Fruit fly (Drosophila melanogaster) whole organism, embryonic: ENCODE data around the gene CG3625.
A peak's percentile ranks its signal among the peaks of the same experiment; 100 is the strongest.

Experiments used
- CG11398 ChIP-seq: fragments of 200-800 bp; sonication (Bioruptor generic); optimal IDR thresholded peaks from 2 replicates; lab custom pipeline; 2016; ENCODE audit warnings: missing biosample characterization, missing genetic modification characterization
- CG11695 ChIP-seq: fragments of 200-800 bp; sonication (Bioruptor generic); IDR thresholded peaks from 3 replicates; pipeline ENCODE4 v1.3.6; 2022; ENCODE audit warnings: missing biosample characterization, missing genetic modification characterization
- CG12942 ChIP-seq: fragments of 200-800 bp; sonication (Bioruptor generic); optimal IDR thresholded peaks from 3 replicates; lab custom pipeline; 2016; ENCODE audit warnings: missing biosample characterization, missing genetic modification characterization
- CG13424 ChIP-seq: fragments of 200-800 bp; sonication (Bioruptor generic); optimal IDR thresholded peaks from 2 replicates; lab custom pipeline; 2019; ENCODE audit warnings: missing biosample characterization, mild to moderate bottlenecking, missing genetic modification characterization, moderate library complexity
- CG14014 ChIP-seq: fragments of 200-800 bp; sonication (Bioruptor generic); IDR thresholded peaks from 2 replicates; pipeline ENCODE4 v1.3.6; 2022; ENCODE audit warnings: missing biosample characterization, missing genetic modification characterization
- CG15269 ChIP-seq: fragments of 200-800 bp; sonication (Bioruptor generic); optimal IDR thresholded peaks from 2 replicates; lab custom pipeline; 2018; ENCODE audit warnings: missing biosample characterization, mild to moderate bottlenecking, missing genetic modification characterization, moderate library complexity
- CG17385 ChIP-seq: fragments of 200-800 bp; sonication (Bioruptor generic); optimal IDR thresholded peaks from 3 replicates; lab custom pipeline; 2018; ENCODE audit warnings: missing biosample characterization, mild to moderate bottlenecking, missing genetic modification characterization
- CG17829 ChIP-seq: fragments of 200-800 bp; optimal IDR thresholded peaks from 2 replicates; lab custom pipeline; 2019; ENCODE audit warnings: missing biosample characterization, mild to moderate bottlenecking, missing genetic modification characterization, moderate library complexity
- CG18764 ChIP-seq: fragments of 200-800 bp; sonication (Bioruptor generic); optimal IDR thresholded peaks from 3 replicates; lab custom pipeline; 2016; ENCODE audit warnings: missing biosample characterization, missing genetic modification characterization
- CG2678 ChIP-seq: fragments of 200-800 bp; sonication (Bioruptor generic); optimal IDR thresholded peaks from 3 replicates; lab custom pipeline; 2019; ENCODE audit warnings: missing biosample characterization, mild to moderate bottlenecking, missing genetic modification characterization, moderate library complexity
- CG30431 ChIP-seq: fragments of 200-800 bp; sonication (Bioruptor generic); optimal IDR thresholded peaks from 2 replicates; lab custom pipeline; 2017; ENCODE audit warnings: missing biosample characterization, missing genetic modification characterization
- CG3281 ChIP-seq: fragments of 200-800 bp; sonication (Bioruptor generic); optimal IDR thresholded peaks from 3 replicates; lab custom pipeline; 2017; ENCODE audit warnings: missing biosample characterization, mild to moderate bottlenecking, missing genetic modification characterization
- CG3995 ChIP-seq: fragments of 200-800 bp; sonication (Bioruptor generic); optimal IDR thresholded peaks from 3 replicates; lab custom pipeline; 2016; ENCODE audit warnings: missing biosample characterization, missing genetic modification characterization
- CG4282 ChIP-seq: fragments of 200-800 bp; sonication (Bioruptor generic); optimal IDR thresholded peaks from 2 replicates; lab custom pipeline; 2016; ENCODE audit warnings: missing biosample characterization, missing genetic modification characterization
- CG6175 ChIP-seq: fragments of 200-800 bp; sonication (Bioruptor generic); IDR thresholded peaks from 3 replicates; pipeline ENCODE4 v1.3.6; 2022; ENCODE audit warnings: missing biosample characterization, missing genetic modification characterization
- CG7556 ChIP-seq: fragments of 200-800 bp; sonication (Bioruptor generic); optimal IDR thresholded peaks from 2 replicates; lab custom pipeline; 2017; ENCODE audit warnings: missing biosample characterization, mild to moderate bottlenecking, missing genetic modification characterization
- CG9215 ChIP-seq: fragments of 200-800 bp; sonication (Bioruptor generic); IDR thresholded peaks from 2 replicates; pipeline ENCODE4 v1.3.6; 2022; ENCODE audit warnings: missing biosample characterization, missing genetic modification characterization
- CG9876 ChIP-seq: fragments of 200-800 bp; sonication (Bioruptor generic); optimal IDR thresholded peaks from 2 replicates; lab custom pipeline; 2016; ENCODE audit warnings: missing biosample characterization, missing genetic modification characterization
- D19A ChIP-seq: fragments of 200-800 bp; optimal IDR thresholded peaks from 3 replicates; lab custom pipeline; 2019; ENCODE audit warnings: missing biosample characterization, mild to moderate bottlenecking, missing genetic modification characterization, moderate library complexity
- Deaf1 ChIP-seq: fragments of 200-800 bp; optimal IDR thresholded peaks from 3 replicates; lab custom pipeline; 2019; ENCODE audit warnings: missing biosample characterization, mild to moderate bottlenecking, missing genetic modification characterization, moderate library complexity
- ERR ChIP-seq: fragments of 200-800 bp; sonication (Bioruptor generic); optimal IDR thresholded peaks from 2 replicates; lab custom pipeline; 2016; ENCODE audit warnings: missing biosample characterization, missing genetic modification characterization
- HLH3B ChIP-seq: fragments of 200-800 bp; sonication (Bioruptor generic); IDR thresholded peaks from 2 replicates; pipeline ENCODE4 v1.3.6; 2022; ENCODE audit warnings: missing biosample characterization, missing genetic modification characterization
- HLH4C ChIP-seq: fragments of 200-800 bp; sonication (Bioruptor generic); IDR thresholded peaks from 3 replicates; pipeline ENCODE4 v1.3.6; 2022; ENCODE audit warnings: missing biosample characterization, missing genetic modification characterization; ENCODE audit not compliant: partially characterized antibody
- Hr39 ChIP-seq: fragments of >200 bp; optimal IDR thresholded peaks from 2 replicates; lab custom pipeline; 2017
- Hr51 ChIP-seq, 2 experiments: fragments of 200-800 bp; sonication (Bioruptor generic); optimal IDR thresholded peaks; 2 replicates in 1 of 2; 3 replicates in 1 of 2; lab custom pipeline; 2016 to 2018; ENCODE audit warnings: missing biosample characterization in 2 of 2, missing genetic modification characterization in 2 of 2, mild to moderate bottlenecking in 1 of 2, moderate library complexity in 1 of 2
- Lpt ChIP-seq: fragments of >200 bp; optimal IDR thresholded peaks from 2 replicates; lab custom pipeline; 2018; ENCODE audit warnings: missing biosample characterization, missing genetic modification characterization
- Max ChIP-seq: fragments of 200-800 bp; sonication (Bioruptor generic); optimal IDR thresholded peaks from 2 replicates; lab custom pipeline; 2016; ENCODE audit warnings: missing biosample characterization, mild to moderate bottlenecking, missing genetic modification characterization
- NK7.1 ChIP-seq: fragments of 200-800 bp; sonication (Bioruptor generic); optimal IDR thresholded peaks from 3 replicates; lab custom pipeline; 2016; ENCODE audit warnings: missing biosample characterization, missing genetic modification characterization
- Oaz ChIP-seq: fragments of 200-800 bp; sonication (Bioruptor generic); IDR thresholded peaks from 2 replicates; pipeline ENCODE4 v1.3.6; 2022; ENCODE audit warnings: missing biosample characterization, missing genetic modification characterization
- PHDP ChIP-seq: fragments of 200-800 bp; sonication (Bioruptor generic); optimal IDR thresholded peaks from 3 replicates; lab custom pipeline; 2018; ENCODE audit warnings: missing biosample characterization, mild to moderate bottlenecking, missing genetic modification characterization, moderate library complexity
- Ptx1 ChIP-seq: fragments of 200-800 bp; sonication (Bioruptor generic); IDR thresholded peaks from 2 replicates; pipeline ENCODE4 v1.3.6; 2022; ENCODE audit warnings: missing biosample characterization, missing genetic modification characterization
- Taf1 ChIP-seq: fragments of 200-800 bp; sonication (Bioruptor generic); IDR thresholded peaks from 2 replicates; pipeline ENCODE4 v1.3.6; 2022; ENCODE audit warnings: missing biosample characterization, missing genetic modification characterization
- Tbp ChIP-seq: fragments of >200 bp; optimal IDR thresholded peaks from 2 replicates; lab custom pipeline; 2018; ENCODE audit warnings: missing biosample characterization, missing genetic modification characterization
- bigmax ChIP-seq: fragments of 200-800 bp; sonication (Bioruptor generic); optimal IDR thresholded peaks from 2 replicates; lab custom pipeline; 2018; ENCODE audit warnings: missing biosample characterization, mild to moderate bottlenecking, missing genetic modification characterization
- cad ChIP-seq: fragments of >200 bp; optimal IDR thresholded peaks from 2 replicates; lab custom pipeline; 2017; ENCODE audit warnings: missing biosample characterization, missing genetic modification characterization
- caup ChIP-seq: fragments of 200-800 bp; sonication (Bioruptor generic); optimal IDR thresholded peaks from 3 replicates; lab custom pipeline; 2017; ENCODE audit warnings: missing biosample characterization, mild to moderate bottlenecking, missing genetic modification characterization, moderate library complexity; ENCODE audit not compliant: severe bottlenecking
- chinmo ChIP-seq: fragments of 200-800 bp; sonication (Bioruptor generic); IDR thresholded peaks from 4 replicates; pipeline ENCODE4 v1.3.6; 2022; ENCODE audit warnings: missing biosample characterization, missing genetic modification characterization; ENCODE audit not compliant: partially characterized antibody
- chm ChIP-seq: fragments of 200-800 bp; sonication (Bioruptor generic); IDR thresholded peaks from 2 replicates; pipeline ENCODE4 v1.3.6; 2022; ENCODE audit warnings: missing biosample characterization, missing genetic modification characterization
- crc ChIP-seq: fragments of 200-800 bp; sonication (Bioruptor generic); optimal IDR thresholded peaks from 2 replicates; lab custom pipeline; 2016; ENCODE audit warnings: missing biosample characterization, missing genetic modification characterization
- dan ChIP-seq: fragments of 200-800 bp; sonication (Bioruptor generic); IDR thresholded peaks from 2 replicates; pipeline ENCODE4 v1.3.6; 2022; ENCODE audit warnings: missing biosample characterization, missing genetic modification characterization
- dpn ChIP-seq, 2 experiments: fragments of 200-800 bp; sonication (Bioruptor generic); optimal IDR thresholded peaks; 3 replicates each; lab custom pipeline; 2016; ENCODE audit warnings: missing biosample characterization in 2 of 2, missing genetic modification characterization in 2 of 2
- fru ChIP-seq: fragments of >200 bp; optimal IDR thresholded peaks from 2 replicates; lab custom pipeline; 2017
- gsb ChIP-seq: fragments of 200-800 bp; sonication (Bioruptor generic); IDR thresholded peaks from 2 replicates; pipeline ENCODE4 v1.3.6; 2022; ENCODE audit warnings: missing biosample characterization, missing genetic modification characterization
- hth ChIP-seq: fragments of >200 bp; optimal IDR thresholded peaks from 2 replicates; lab custom pipeline; 2017; ENCODE audit warnings: inconsistent platforms
- mam ChIP-seq: fragments of 200-800 bp; sonication (Bioruptor generic); optimal IDR thresholded peaks from 3 replicates; lab custom pipeline; 2016; ENCODE audit warnings: missing biosample characterization, missing genetic modification characterization
- rib ChIP-seq: fragments of 200-800 bp; sonication (Bioruptor generic); IDR thresholded peaks from 2 replicates; pipeline ENCODE4 v1.3.6; 2022; ENCODE audit warnings: missing biosample characterization, missing genetic modification characterization
- row ChIP-seq: fragments of 200-800 bp; sonication (Bioruptor generic); IDR thresholded peaks from 3 replicates; pipeline ENCODE4 v1.3.6; 2022; ENCODE audit warnings: missing biosample characterization, missing genetic modification characterization
- sens-2 ChIP-seq: fragments of 200-800 bp; sonication (Bioruptor generic); IDR thresholded peaks from 2 replicates; pipeline ENCODE4 v1.3.6; 2022; ENCODE audit warnings: missing biosample characterization, missing genetic modification characterization
- slp2 ChIP-seq: fragments of 200-800 bp; sonication (Bioruptor generic); optimal IDR thresholded peaks from 2 replicates; lab custom pipeline; 2016; ENCODE audit warnings: missing biosample characterization, missing genetic modification characterization
- twi ChIP-seq: fragments of 200-800 bp; optimal IDR thresholded peaks from 2 replicates; lab custom pipeline; 2019; ENCODE audit warnings: missing biosample characterization, mild to moderate bottlenecking, missing genetic modification characterization, moderate library complexity
- vnd ChIP-seq: fragments of 200-800 bp; sonication (Bioruptor generic); IDR thresholded peaks from 3 replicates; pipeline ENCODE4 v1.3.6; 2022; ENCODE audit warnings: missing biosample characterization, missing genetic modification characterization; ENCODE audit not compliant: partially characterized antibody

CG3625 gene

DNA sequence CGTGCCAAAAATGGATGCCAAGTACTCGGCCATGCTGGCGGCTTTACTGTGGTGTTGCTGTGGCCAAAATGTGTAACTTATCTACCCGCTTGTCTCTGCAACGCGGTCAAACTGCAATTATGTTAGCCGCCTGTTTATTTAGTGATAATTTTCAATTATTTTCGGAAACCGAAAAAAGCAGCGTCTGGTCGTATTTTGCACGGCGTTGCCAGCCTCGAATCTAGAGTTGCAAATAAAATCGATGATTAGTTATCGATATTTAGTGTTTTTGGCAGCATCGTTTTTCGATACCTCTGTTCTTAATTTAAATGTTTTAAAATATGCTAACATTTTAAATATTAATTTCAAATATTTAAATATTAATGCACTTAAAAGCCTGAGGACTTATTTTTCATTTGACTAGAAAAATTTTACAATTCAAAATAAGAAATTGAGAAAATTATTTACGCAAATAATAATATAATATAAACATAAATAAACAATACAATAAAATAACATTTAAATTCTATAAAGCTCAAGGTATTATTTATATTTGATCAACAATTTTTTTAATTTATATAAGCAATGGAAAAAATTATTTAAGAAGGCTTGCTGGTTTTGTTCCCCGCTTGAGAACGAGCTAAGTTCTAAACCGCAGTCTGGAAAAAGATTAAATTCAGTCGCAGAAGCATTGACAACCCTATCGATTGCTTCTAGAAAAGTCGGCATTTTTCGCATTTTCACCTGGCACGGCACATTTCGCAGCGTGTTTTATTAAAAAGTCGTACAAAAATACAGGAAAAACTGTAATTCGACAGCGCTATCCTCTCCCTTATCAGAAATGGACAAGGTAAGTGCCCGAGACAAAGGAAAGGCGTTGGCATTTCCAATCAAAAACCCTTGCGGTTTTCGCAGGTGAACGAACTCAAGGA lies 3.1 kb upstream of the CG3625 start, which contains the start of the genes U2af38 and Stip1 (continued):
- TF ChIP-seq CG17829 (tag; lab: Kevin White, UChicago): peak; percentile 55
- TF ChIP-seq CG11398 (GFP tag; lab: Kevin White, UChicago): no peak
- TF ChIP-seq CG3281 (GFP tag; lab: Kevin White, UChicago): no peak
- TF ChIP-seq cad: no peak
- TF ChIP-seq crc: no peak
- no peak for TF ChIP-seq Max
- TF ChIP-seq CG30431 (GFP tag; lab: Kevin White, UChicago): no peak
- no peak for TF ChIP-seq NK7.1
- no peak for TF ChIP-seq CG18764
- no peak for TF ChIP-seq CG12942 (GFP tag; lab: Kevin White, UChicago)
- no peak for TF ChIP-seq Hr39 (lab: Kevin White, UChicago)
- no peak for TF ChIP-seq slp2 (GFP tag; lab: Kevin White, UChicago)
- TF ChIP-seq vnd: peak; percentile 58; the same call in 1 of the 3 replicates
- peak; percentile 91 for TF ChIP-seq CG9215
- no peak for TF ChIP-seq CG4282 (GFP tag; lab: Kevin White, UChicago)
- TF ChIP-seq CG6175 (GFP tag; lab: Robert Waterston, UW): no peak
- TF ChIP-seq chinmo (GFP tag; lab: Robert Waterston, UW): no peak
- TF ChIP-seq CG14014 (GFP tag; lab: Robert Waterston, UW): no peak
- TF ChIP-seq sens-2: no peak
- TF ChIP-seq rib (GFP tag; lab: Robert Waterston, UW): peak; percentile 63
- TF ChIP-seq Oaz (GFP tag; lab: Robert Waterston, UW): no peak
- TF ChIP-seq CG15269 (tag; lab: Kevin White, UChicago): peak; percentile 34
- TF ChIP-seq HLH4C (GFP tag; lab: Robert Waterston, UW): peak; percentile 69
- TF ChIP-seq CG3995 (GFP tag; lab: Kevin White, UChicago): no peak
- no peak for TF ChIP-seq fru
- TF ChIP-seq CG17385: no peak
- TF ChIP-seq gsb (GFP tag; lab: Robert Waterston, UW): no peak
- peak; percentile 15 for TF ChIP-seq D19A
- TF ChIP-seq dpn (GFP tag; optimal IDR thresholded peaks at IDR 0.05; lab: Kevin White, UChicago): peak in 1 of 2 experiments; percentile 2
- no peak for TF ChIP-seq CG7556 (GFP tag; lab: Kevin White, UChicago)
- no peak for TF ChIP-seq CG9876
- no peak for TF ChIP-seq Deaf1 (tag; lab: Kevin White, UChicago)
- TF ChIP-seq ERR: no peak
- TF ChIP-seq Lpt: no peak
- TF ChIP-seq CG2678 (tag; lab: Kevin White, UChicago): peak; percentile 41
- peak in 1 of 2 experiments; percentile 3 for TF ChIP-seq Hr51 (GFP tag; optimal IDR thresholded peaks at IDR 0.05; lab: Kevin White, UChicago)
- no peak for TF ChIP-seq Taf1 (GFP tag; lab: Robert Waterston, UW)
- no peak for TF ChIP-seq HLH3B (GFP tag; lab: Robert Waterston, UW)
- TF ChIP-seq twi (tag; lab: Kevin White, UChicago): peak; percentile 17
- no peak for TF ChIP-seq CG11695 (GFP tag; lab: Robert Waterston, UW)
- TF ChIP-seq hth (lab: Kevin White, UChicago): no peak
- no peak for TF ChIP-seq chm (GFP tag; lab: Robert Waterston, UW)
- TF ChIP-seq Ptx1: 0 out of 2 replicates have a peak, but pooled peaks have one; percentile 8
- no peak for TF ChIP-seq PHDP
- peak; percentile 58 for TF ChIP-seq row (GFP tag; lab: Robert Waterston, UW)
- peak; percentile 15 for TF ChIP-seq CG13424 (tag; lab: Kevin White, UChicago)
- no peak for TF ChIP-seq caup (GFP tag; lab: Kevin White, UChicago)
- TF ChIP-seq Tbp (GFP tag; lab: Kevin White, UChicago): no peak
- no peak for TF ChIP-seq dan (GFP tag; lab: Robert Waterston, UW)
- peak; percentile 15 for TF ChIP-seq mam (GFP tag; lab: Kevin White, UChicago)
- TF ChIP-seq bigmax (GFP tag; lab: Kevin White, UChicago): peak; percentile 55
